Worm (Caenorhabditis elegans) whole organism, L3 larva: ENCODE measurements around the gene grd-7.
A peak's percentile ranks its signal among the peaks of the same experiment; 100 is the strongest.

ENCODE experiments used
- R02D3.7 ChIP-seq: fragments of 150-350 bp; optimal IDR thresholded peaks from 2 replicates; lab custom pipeline; 2014; ENCODE audit warnings: missing biosample characterization, missing genetic modification characterization
- ZK546.5 ChIP-seq: sonication (generic microtip); optimal IDR thresholded peaks from 2 replicates; lab custom pipeline; 2017; ENCODE audit warnings: missing biosample characterization, missing genetic modification characterization
- aly-2 ChIP-seq: fragments of 150-350 bp; optimal IDR thresholded peaks from 2 replicates; lab custom pipeline; 2014; ENCODE audit warnings: missing biosample characterization, missing genetic modification characterization
- ama-1 ChIP-seq: fragments of 150-350 bp; optimal IDR thresholded peaks from 2 replicates; lab custom pipeline; 2018
- ceh-16 ChIP-seq: sonication (generic microtip); optimal IDR thresholded peaks from 2 replicates; lab custom pipeline; 2017; ENCODE audit warnings: missing biosample characterization, missing genetic modification characterization
- ceh-28 ChIP-seq: fragments of 150-350 bp; optimal IDR thresholded peaks from 2 replicates; lab custom pipeline; 2014; ENCODE audit warnings: missing biosample characterization, missing genetic modification reagents, missing genetic modification characterization
- ceh-82 ChIP-seq: fragments of 150-350 bp; optimal IDR thresholded peaks from 2 replicates; lab custom pipeline; 2014; ENCODE audit warnings: missing biosample characterization, missing genetic modification characterization
- ceh-9 ChIP-seq: sonication (generic microtip); optimal IDR thresholded peaks from 2 replicates; lab custom pipeline; 2018; ENCODE audit warnings: missing biosample characterization, missing genetic modification characterization
- daf-12 ChIP-seq: fragments of 150-350 bp; optimal IDR thresholded peaks from 2 replicates; lab custom pipeline; 2014; ENCODE audit warnings: missing biosample characterization, missing genetic modification reagents, missing genetic modification characterization
- egl-27 ChIP-seq: sonication (generic microtip); optimal IDR thresholded peaks from 4 replicates; lab custom pipeline; 2017; ENCODE audit warnings: missing biosample characterization, missing genetic modification reagents, missing genetic modification characterization
- egl-5 ChIP-seq: fragments of 150-350 bp; optimal IDR thresholded peaks from 2 replicates; lab custom pipeline; 2017; ENCODE audit warnings: missing biosample characterization, missing genetic modification reagents, missing genetic modification characterization, inconsistent platforms
- elt-1 ChIP-seq: fragments of 150-350 bp; optimal IDR thresholded peaks from 2 replicates; lab custom pipeline; 2014; ENCODE audit warnings: missing biosample characterization, missing genetic modification characterization
- elt-2 ChIP-seq: sonication (generic microtip); optimal IDR thresholded peaks from 2 replicates; lab custom pipeline; 2016; ENCODE audit warnings: missing genetic modification reagents, mild to moderate bottlenecking, missing genetic modification characterization, missing compliant biosample characterization
- elt-3 ChIP-seq, 3 experiments: fragments of 150-350 bp in 1 of 3; sonication (generic microtip) in 2 of 3; optimal IDR thresholded peaks; 2 replicates in 2 of 3; 4 replicates in 1 of 3; lab custom pipeline; 2014 to 2017; ENCODE audit warnings: missing biosample characterization in 3 of 3, missing genetic modification characterization in 3 of 3
- eor-1 ChIP-seq, 2 experiments: fragments of 150-350 bp; optimal IDR thresholded peaks; 2 replicates each; lab custom pipeline; 2014 to 2018; ENCODE audit warnings: missing biosample characterization in 2 of 2, missing genetic modification characterization in 2 of 2
- fkh-10 ChIP-seq: sonication (generic microtip); optimal IDR thresholded peaks from 2 replicates; lab custom pipeline; 2017; ENCODE audit warnings: missing biosample characterization, missing genetic modification reagents, missing genetic modification characterization
- fkh-2 ChIP-seq: fragments of 150-350 bp; optimal IDR thresholded peaks from 2 replicates; lab custom pipeline; 2014; ENCODE audit warnings: missing biosample characterization, missing genetic modification reagents, missing genetic modification characterization
- fos-1 ChIP-seq: fragments of 150-350 bp; optimal IDR thresholded peaks from 2 replicates; lab custom pipeline; 2014; ENCODE audit warnings: missing biosample characterization, missing genetic modification characterization
- hmg-11 ChIP-seq: sonication (generic microtip); optimal IDR thresholded peaks from 2 replicates; lab custom pipeline; 2016; ENCODE audit warnings: missing genetic modification characterization, missing compliant biosample characterization
- jun-1 ChIP-seq: fragments of 150-350 bp; optimal IDR thresholded peaks from 2 replicates; lab custom pipeline; 2014; ENCODE audit warnings: missing biosample characterization, missing genetic modification reagents, missing genetic modification characterization
- lin-15B ChIP-seq: fragments of 150-350 bp; optimal IDR thresholded peaks from 2 replicates; lab custom pipeline; 2014; ENCODE audit warnings: missing biosample characterization, missing genetic modification characterization
- lin-39 ChIP-seq: fragments of 150-350 bp; optimal IDR thresholded peaks from 2 replicates; lab custom pipeline; 2018; ENCODE audit warnings: missing biosample characterization, missing genetic modification reagents, missing genetic modification characterization
- lsy-12 ChIP-seq: sonication (generic microtip); optimal IDR thresholded peaks from 2 replicates; lab custom pipeline; 2016; ENCODE audit warnings: mild to moderate bottlenecking, missing genetic modification characterization, missing compliant biosample characterization
- mdl-1 ChIP-seq: fragments of 150-350 bp; optimal IDR thresholded peaks from 2 replicates; lab custom pipeline; 2014; ENCODE audit warnings: missing biosample characterization, missing genetic modification characterization
- mml-1 ChIP-seq: fragments of 150-350 bp; sonication (generic microtip); optimal IDR thresholded peaks from 3 replicates; lab custom pipeline; 2014; ENCODE audit warnings: missing biosample characterization, missing genetic modification characterization
- nfya-1 ChIP-seq: sonication (generic microtip); optimal IDR thresholded peaks from 2 replicates; lab custom pipeline; 2017; ENCODE audit warnings: missing genetic modification characterization, mild to moderate bottlenecking, missing compliant biosample characterization, antibody characterized with exemption, moderate library complexity; ENCODE audit not compliant: insufficient read depth
- nhr-11 ChIP-seq: fragments of 150-350 bp; optimal IDR thresholded peaks from 2 replicates; lab custom pipeline; 2014; ENCODE audit warnings: missing biosample characterization, missing genetic modification characterization
- nhr-12 ChIP-seq: fragments of 150-350 bp; optimal IDR thresholded peaks from 2 replicates; lab custom pipeline; 2014; ENCODE audit warnings: missing biosample characterization, missing genetic modification characterization
- nhr-23 ChIP-seq: fragments of 150-350 bp; optimal IDR thresholded peaks from 2 replicates; lab custom pipeline; 2014; ENCODE audit warnings: missing biosample characterization, missing genetic modification reagents, missing genetic modification characterization
- nhr-25 ChIP-seq: sonication (generic microtip); optimal IDR thresholded peaks from 2 replicates; lab custom pipeline; 2017; ENCODE audit warnings: missing biosample characterization, missing genetic modification characterization
- nhr-28 ChIP-seq: fragments of 150-350 bp; optimal IDR thresholded peaks from 2 replicates; lab custom pipeline; 2014; ENCODE audit warnings: missing biosample characterization, missing genetic modification characterization
- nhr-43 ChIP-seq: sonication (generic microtip); optimal IDR thresholded peaks from 2 replicates; lab custom pipeline; 2016; ENCODE audit warnings: mild to moderate bottlenecking, missing genetic modification characterization, missing compliant biosample characterization; ENCODE audit not compliant: poor library complexity, severe bottlenecking
- nhr-67 ChIP-seq: fragments of 150-350 bp; optimal IDR thresholded peaks from 2 replicates; lab custom pipeline; 2014; ENCODE audit warnings: missing biosample characterization, missing genetic modification characterization
- nhr-77 ChIP-seq: fragments of 150-350 bp; optimal IDR thresholded peaks from 2 replicates; lab custom pipeline; 2014; ENCODE audit warnings: missing biosample characterization, missing genetic modification characterization
- pha-4 ChIP-seq: fragments of 150-350 bp; optimal IDR thresholded peaks from 2 replicates; lab custom pipeline; 2014; ENCODE audit warnings: missing biosample characterization, missing genetic modification reagents, missing genetic modification characterization
- pqm-1 ChIP-seq: fragments of 150-350 bp; optimal IDR thresholded peaks from 2 replicates; lab custom pipeline; 2017; ENCODE audit warnings: missing biosample characterization, missing genetic modification characterization, inconsistent platforms
- sea-2 ChIP-seq: fragments of 150-350 bp; sonication (generic microtip); optimal IDR thresholded peaks from 4 replicates; lab custom pipeline; 2014; ENCODE audit warnings: missing biosample characterization, missing genetic modification reagents, missing genetic modification characterization
- skn-1 ChIP-seq: fragments of 150-350 bp; optimal IDR thresholded peaks from 2 replicates; lab custom pipeline; 2014; ENCODE audit warnings: missing biosample characterization, missing genetic modification characterization
- snpc-4 ChIP-seq: fragments of 150-350 bp; optimal IDR thresholded peaks from 2 replicates; lab custom pipeline; 2014; ENCODE audit warnings: missing biosample characterization, missing genetic modification characterization
- unc-39 ChIP-seq: sonication (generic microtip); optimal IDR thresholded peaks from 4 replicates; lab custom pipeline; 2017; ENCODE audit warnings: missing biosample characterization, missing genetic modification characterization
- zag-1 ChIP-seq: fragments of 150-350 bp; optimal IDR thresholded peaks from 2 replicates; lab custom pipeline; 2014; ENCODE audit warnings: missing biosample characterization, missing genetic modification characterization
- ztf-11 ChIP-seq: fragments of 150-350 bp; optimal IDR thresholded peaks from 2 replicates; lab custom pipeline; 2014; ENCODE audit warnings: missing biosample characterization, missing genetic modification characterization
- ztf-4 ChIP-seq: fragments of 150-350 bp; optimal IDR thresholded peaks from 2 replicates; lab custom pipeline; 2014; ENCODE audit warnings: missing biosample characterization, missing genetic modification characterization

The grd-7 gene

DNA sequence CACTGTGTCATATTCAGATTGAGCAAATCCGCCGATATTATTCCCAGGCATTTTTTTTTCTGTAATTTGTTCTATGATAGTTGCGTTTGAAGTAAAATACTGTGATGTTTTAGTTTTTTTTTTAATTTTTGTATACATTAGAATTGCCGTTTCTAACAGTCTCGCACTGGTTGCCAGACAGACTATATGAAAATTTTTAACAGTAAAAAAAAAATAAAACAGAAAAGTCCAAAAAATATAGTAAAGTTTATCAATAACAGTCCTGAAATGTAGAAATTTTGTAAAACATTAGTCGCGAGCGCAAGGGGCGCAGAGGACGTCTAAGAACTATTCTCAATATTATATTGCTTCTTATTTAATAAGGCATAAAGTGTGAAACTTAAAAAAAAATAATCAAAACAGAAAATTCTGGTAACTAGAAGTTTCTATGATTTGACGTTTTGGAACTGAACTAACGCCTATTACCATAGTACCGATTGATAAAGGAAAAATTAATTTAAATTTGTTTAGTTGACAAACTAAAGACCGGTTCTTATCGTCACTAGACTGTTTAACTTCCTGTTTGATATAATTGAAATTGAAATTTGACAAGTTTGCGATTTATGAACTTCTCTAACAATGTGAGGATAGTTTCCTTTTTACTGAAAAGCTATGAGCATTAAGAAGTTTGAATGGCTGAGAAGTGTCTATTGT lies 8.8 kb downstream of the grd-7 start, which contains the start of gene lact-1:
TSS of gene lact-1 (minus strand) at position 51 of the 693 bp plus-strand sequence.
- no peak for TF ChIP-seq elt-1 (tag; lab: Kevin White, UChicago)
- no peak for TF ChIP-seq ztf-11
- no peak for TF ChIP-seq ZK546.5 (tag; lab: Kevin White, UChicago)
- TF ChIP-seq pha-4 (tag; lab: Kevin White, UChicago), result peak; percentile 6
- no peak for TF ChIP-seq ceh-16
- no peak for TF ChIP-seq hmg-11
- TF ChIP-seq ztf-4, result no peak
- peak; percentile 44 for TF ChIP-seq elt-2 (tag; lab: Kevin White, UChicago)
- no peak for TF ChIP-seq sea-2 (GFP tag; lab: Kevin White, UChicago)
- TF ChIP-seq pqm-1, result peak; percentile 54
- TF ChIP-seq mml-1 (tag; lab: Kevin White, UChicago), result no peak

DNA sequence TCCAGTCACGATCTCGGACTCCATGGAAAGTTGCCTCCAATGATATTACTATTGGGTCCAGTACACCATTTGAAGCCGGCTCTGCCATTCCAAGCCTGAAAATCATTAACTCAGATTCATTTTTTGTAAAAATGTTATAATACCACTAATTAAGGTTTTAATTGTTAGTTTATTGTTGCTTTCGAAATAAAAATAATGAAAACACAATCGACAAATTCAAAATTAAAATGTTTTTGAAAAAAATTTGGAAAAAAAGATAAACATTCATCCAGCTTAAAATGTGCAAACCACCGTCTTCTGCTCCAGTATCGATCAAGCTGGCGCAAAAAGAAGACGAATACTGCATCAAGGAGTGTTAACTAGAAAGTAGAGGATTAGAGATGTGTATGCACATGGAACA lies 12.4 kb downstream of the grd-7 start, which contains the start of gene F46H5.5:
TSS of gene F46H5.5 (minus strand) at position 101 of the 400 bp plus-strand sequence.
- TF ChIP-seq egl-27 (tag; lab: Kevin White, UChicago), result no peak
- TF ChIP-seq nfya-1, result peak; percentile 26
- TF ChIP-seq unc-39 (tag; lab: Kevin White, UChicago), result no peak
- TF ChIP-seq nhr-43 (tag; lab: Kevin White, UChicago), result no peak

DNA sequence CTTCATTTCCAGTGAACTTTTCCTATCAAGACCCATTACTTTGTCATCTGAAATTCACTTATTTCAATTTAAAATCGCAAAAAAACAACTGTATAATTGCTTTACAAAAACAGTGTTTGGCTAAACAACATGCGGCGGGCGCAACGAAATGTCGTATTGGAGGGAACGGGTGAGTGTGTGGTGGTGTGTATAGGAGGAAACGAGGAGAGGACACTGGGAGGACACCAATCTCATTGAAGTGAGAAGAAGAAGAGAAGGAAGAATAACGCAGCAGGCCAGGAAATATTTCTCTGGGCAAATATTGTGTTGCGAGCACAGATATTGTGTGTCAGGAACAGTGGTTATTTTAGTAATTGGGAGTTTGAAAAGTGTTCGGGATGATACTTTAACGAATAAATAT lies 14.7 kb downstream of the grd-7 start, which contains the start of gene F46H5.4:
TSS of gene F46H5.4 (minus strand) at position 53 of the 400 bp plus-strand sequence.
- peak; percentile 60 for TF ChIP-seq hmg-11
- peak; percentile 40 for TF ChIP-seq pha-4 (tag; lab: Kevin White, UChicago)
- TF ChIP-seq skn-1, result no peak
- no peak for TF ChIP-seq nhr-43 (tag; lab: Kevin White, UChicago)
- TF ChIP-seq lin-15B (tag; lab: Kevin White, UChicago), result peak; percentile 0
- peak; percentile 49 for TF ChIP-seq nfya-1
- peak; percentile 23 for TF ChIP-seq nhr-23 (tag; lab: Kevin White, UChicago)
- TF ChIP-seq nhr-25 (tag; lab: Kevin White, UChicago), result peak; percentile 7
- TF ChIP-seq fkh-10 (GFP tag; lab: Kevin White, UChicago), result no peak
- no peak for TF ChIP-seq ZK546.5 (tag; lab: Kevin White, UChicago)
- TF ChIP-seq, all 47 proteins: peak for 6

DNA sequence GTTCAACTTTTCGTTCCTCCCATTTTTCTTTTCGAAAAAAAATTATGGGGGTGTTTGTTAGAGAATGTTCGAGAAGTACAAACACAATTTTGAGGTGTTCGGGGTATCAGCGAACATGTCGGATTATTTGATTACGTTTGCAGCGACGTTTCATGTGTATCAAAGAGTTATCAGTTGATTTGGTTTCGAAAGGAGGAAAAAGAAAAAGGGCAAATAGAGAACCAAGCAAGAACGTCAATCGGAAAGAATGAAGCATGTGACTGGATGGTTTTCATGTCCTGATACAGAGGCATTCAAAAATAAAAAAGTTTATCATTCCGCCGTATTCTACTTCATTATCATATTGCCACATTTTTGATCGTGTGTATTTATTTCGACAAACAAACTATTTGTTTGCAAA lies 24.5 kb downstream of the grd-7 start:
- no peak for TF ChIP-seq ceh-28 (tag; lab: Kevin White, UChicago)
- peak; percentile 89 for TF ChIP-seq pqm-1
- no peak for TF ChIP-seq ceh-9 (tag; lab: Kevin White, UChicago)
- no peak for TF ChIP-seq nhr-43 (tag; lab: Kevin White, UChicago)
- no peak for TF ChIP-seq fkh-10 (GFP tag; lab: Kevin White, UChicago)
- TF ChIP-seq aly-2 (tag; lab: Kevin White, UChicago), result no peak
- TF ChIP-seq elt-2 (tag; lab: Kevin White, UChicago), result peak; percentile 98
- TF ChIP-seq ZK546.5 (tag; lab: Kevin White, UChicago), result no peak
- peak; percentile 56 for TF ChIP-seq jun-1 (tag; lab: Kevin White, UChicago)
- no peak for TF ChIP-seq nhr-12 (tag; lab: Kevin White, UChicago)
- TF ChIP-seq hmg-11, result no peak
- TF ChIP-seq eor-1 (tag; optimal IDR thresholded peaks at IDR 0.05; lab: Kevin White, UChicago), result no peak
- TF ChIP-seq ceh-82 (tag; lab: Kevin White, UChicago), result no peak
- TF ChIP-seq mml-1 (tag; lab: Kevin White, UChicago), result no peak
- no peak for TF ChIP-seq daf-12 (tag; lab: Kevin White, UChicago)
- no peak for TF ChIP-seq lsy-12 (tag; lab: Kevin White, UChicago)
- TF ChIP-seq nhr-11 (tag; lab: Kevin White, UChicago), result no peak
- peak; percentile 10 for TF ChIP-seq skn-1
- no peak for TF ChIP-seq unc-39 (tag; lab: Kevin White, UChicago)
- no peak for TF ChIP-seq nhr-67
- no peak for TF ChIP-seq ztf-4
- TF ChIP-seq lin-39 (tag; lab: Kevin White, UChicago), result no peak
- TF ChIP-seq nhr-28 (tag; lab: Kevin White, UChicago), result no peak
- TF ChIP-seq snpc-4 (tag; lab: Kevin White, UChicago), result no peak
- no peak for TF ChIP-seq egl-27 (tag; lab: Kevin White, UChicago)
- no peak for TF ChIP-seq sea-2 (GFP tag; lab: Kevin White, UChicago)
- no peak for TF ChIP-seq zag-1 (tag; lab: Kevin White, UChicago)
- TF ChIP-seq mdl-1 (tag; lab: Kevin White, UChicago), result no peak
- no peak for TF ChIP-seq ceh-16
- no peak for TF ChIP-seq fkh-2 (tag; lab: Kevin White, UChicago)
- TF ChIP-seq egl-5 (tag; lab: Kevin White, UChicago), result no peak
- no peak for TF ChIP-seq nhr-23 (tag; lab: Kevin White, UChicago)
- no peak for TF ChIP-seq lin-15B (tag; lab: Kevin White, UChicago)
- no peak for TF ChIP-seq ztf-11
- no peak for TF ChIP-seq nhr-77 (tag; lab: Kevin White, UChicago)
- no peak for TF ChIP-seq nhr-25 (tag; lab: Kevin White, UChicago)
- peak; percentile 11 for TF ChIP-seq fos-1 (tag; lab: Kevin White, UChicago)
- peak; percentile 87 for TF ChIP-seq pha-4 (tag; lab: Kevin White, UChicago)
- TF ChIP-seq R02D3.7 (tag; lab: Kevin White, UChicago), result no peak
- TF ChIP-seq ama-1, result no peak
- no peak for TF ChIP-seq elt-3 (tag; optimal IDR thresholded peaks at IDR 0.05; lab: Kevin White, UChicago)
- TF ChIP-seq, all 47 proteins: peak for 6
